Worm (Caenorhabditis elegans): ENCODE results near the gene C50A2.3.

- TF ChIP-seq lin-15B (tag; optimal IDR thresholded peaks at IDR 0.05): peak; percentile 23
- no peak for TF ChIP-seq jun-1 (tag; optimal IDR thresholded peaks at IDR 0.05)
- no peak for TF ChIP-seq nhr-76 (tag; optimal IDR thresholded peaks at IDR 0.05)
- TF ChIP-seq elt-3 (tag; optimal IDR thresholded peaks at IDR 0.05): no peak
- TF ChIP-seq R02D3.7 (tag; optimal IDR thresholded peaks at IDR 0.05): no peak
- TF ChIP-seq nfya-1 (tag; optimal IDR thresholded peaks at IDR 0.05; ENCODE audit: insufficient read depth): peak; percentile 29
- TF ChIP-seq pqm-1 (tag; optimal IDR thresholded peaks at IDR 0.05): no peak
- no peak for TF ChIP-seq ztf-11 (tag; optimal IDR thresholded peaks at IDR 0.05)
- no peak for TF ChIP-seq zag-1 (tag; optimal IDR thresholded peaks at IDR 0.05)
- no peak for TF ChIP-seq nhr-25 (tag; optimal IDR thresholded peaks at IDR 0.05)
- TF ChIP-seq nhr-12 (tag; optimal IDR thresholded peaks at IDR 0.05): no peak
- no peak for TF ChIP-seq ceh-28 (tag; optimal IDR thresholded peaks at IDR 0.05)
- TF ChIP-seq aly-2 (tag; optimal IDR thresholded peaks at IDR 0.05): no peak
Measured at ce11 chrIV:1177683-1178082, 19.9 kb upstream of the C50A2.3 start, which contains the start of gene Y104H12D.2.
